Worm (Caenorhabditis elegans) whole organism, late embryonic: ENCODE results near the gene fipr-16.
A peak's percentile ranks its signal among the peaks of the same experiment; 100 is the strongest.

ENCODE experiments used
- C38D4.7 ChIP-seq: fragments of 200-800 bp; sonication (Bioruptor generic); optimal IDR thresholded peaks from 2 replicates; lab custom pipeline; 2018; ENCODE audit warnings: mild to moderate bottlenecking, missing genetic modification characterization, moderate library complexity, missing compliant biosample characterization
- F13H6.1 ChIP-seq: sonication (generic microtip); optimal IDR thresholded peaks from 2 replicates; lab custom pipeline; 2016; ENCODE audit warnings: missing genetic modification characterization, missing compliant biosample characterization
- T23F11.4 ChIP-seq: fragments of 200-800 bp; sonication (Bioruptor generic); optimal IDR thresholded peaks from 2 replicates; lab custom pipeline; 2018; ENCODE audit warnings: mild to moderate bottlenecking, missing genetic modification characterization, missing compliant biosample characterization
- ama-1 ChIP-seq: fragments of 150-350 bp; optimal IDR thresholded peaks from 2 replicates; lab custom pipeline; 2014
- ceh-14 ChIP-seq: sonication (generic microtip); optimal IDR thresholded peaks from 2 replicates; lab custom pipeline; 2016; ENCODE audit warnings: missing genotype, missing genetic modification characterization, missing compliant biosample characterization
- ceh-18 ChIP-seq: sonication (generic microtip); optimal IDR thresholded peaks from 2 replicates; lab custom pipeline; 2016; ENCODE audit warnings: missing genetic modification characterization, missing compliant biosample characterization
- ceh-2 ChIP-seq: sonication (generic microtip); optimal IDR thresholded peaks from 2 replicates; lab custom pipeline; 2016; ENCODE audit warnings: missing genotype, missing genetic modification characterization, missing compliant biosample characterization
- ceh-24 ChIP-seq: sonication (generic microtip); optimal IDR thresholded peaks from 2 replicates; lab custom pipeline; 2016; ENCODE audit warnings: mild to moderate bottlenecking, missing genetic modification characterization, missing compliant biosample characterization
- ceh-30 ChIP-seq: fragments of 150-350 bp; optimal IDR thresholded peaks from 2 replicates; lab custom pipeline; 2014; ENCODE audit warnings: missing biosample characterization, missing genetic modification characterization
- ceh-31 ChIP-seq: sonication (generic microtip); optimal IDR thresholded peaks from 2 replicates; lab custom pipeline; 2016; ENCODE audit warnings: missing genetic modification characterization, missing compliant biosample characterization
- ceh-34 ChIP-seq: sonication (generic microtip); optimal IDR thresholded peaks from 2 replicates; lab custom pipeline; 2016; ENCODE audit warnings: mild to moderate bottlenecking, missing genetic modification characterization, missing compliant biosample characterization
- ceh-45 ChIP-seq: fragments of 200-800 bp; sonication (Bioruptor generic); IDR thresholded peaks from 2 replicates; pipeline ENCODE4 v1.3.6; 2022; ENCODE audit warnings: missing genetic modification reagents, missing genetic modification characterization, missing compliant biosample characterization
- ceh-6 ChIP-seq: fragments of 200-800 bp; sonication (Bioruptor generic); optimal IDR thresholded peaks from 2 replicates; lab custom pipeline; 2018; ENCODE audit warnings: mild to moderate bottlenecking, missing genetic modification characterization, missing compliant biosample characterization
- dmd-4 ChIP-seq: sonication (generic microtip); optimal IDR thresholded peaks from 2 replicates; lab custom pipeline; 2016; ENCODE audit warnings: borderline replicate concordance, missing genetic modification characterization, missing compliant biosample characterization
- elt-2 ChIP-seq: sonication (generic microtip); optimal IDR thresholded peaks from 2 replicates; lab custom pipeline; 2016; ENCODE audit warnings: missing genetic modification reagents, missing genetic modification characterization, missing compliant biosample characterization
- ets-4 ChIP-seq: sonication (generic microtip); optimal IDR thresholded peaks from 2 replicates; lab custom pipeline; 2016; ENCODE audit warnings: missing genetic modification characterization, missing compliant biosample characterization
- fax-1 ChIP-seq: sonication (generic microtip); optimal IDR thresholded peaks from 2 replicates; lab custom pipeline; 2016; ENCODE audit warnings: missing genotype, missing genetic modification characterization, missing compliant biosample characterization
- fkh-10 ChIP-seq: fragments of 150-350 bp; optimal IDR thresholded peaks from 2 replicates; lab custom pipeline; 2014; ENCODE audit warnings: missing biosample characterization, missing genetic modification reagents, missing genetic modification characterization
- hlh-13 ChIP-seq: fragments of 200-800 bp; sonication (Bioruptor generic); optimal IDR thresholded peaks from 2 replicates; lab custom pipeline; 2018; ENCODE audit warnings: mild to moderate bottlenecking, missing genetic modification characterization, missing compliant biosample characterization
- lim-6 ChIP-seq: sonication (generic microtip); optimal IDR thresholded peaks from 2 replicates; lab custom pipeline; 2016; ENCODE audit warnings: missing genetic modification characterization, missing compliant biosample characterization
- lin-11 ChIP-seq: fragments of 200-800 bp; sonication (Bioruptor generic); optimal IDR thresholded peaks from 2 replicates; lab custom pipeline; 2018; ENCODE audit warnings: mild to moderate bottlenecking, missing genetic modification characterization, missing compliant biosample characterization
- nhr-11 ChIP-seq: fragments of 150-350 bp; optimal IDR thresholded peaks from 2 replicates; lab custom pipeline; 2014; ENCODE audit warnings: missing biosample characterization, missing genetic modification characterization
- odd-2 ChIP-seq: sonication (generic microtip); optimal IDR thresholded peaks from 2 replicates; lab custom pipeline; 2017; ENCODE audit warnings: antibody characterized with exemption, mild to moderate bottlenecking, missing genetic modification characterization, missing compliant biosample characterization
- pat-9 ChIP-seq: fragments of 200-800 bp; sonication (Bioruptor generic); optimal IDR thresholded peaks from 2 replicates; lab custom pipeline; 2018; ENCODE audit warnings: mild to moderate bottlenecking, missing genetic modification characterization, moderate library complexity, missing compliant biosample characterization
- pha-2 ChIP-seq: sonication (generic microtip); optimal IDR thresholded peaks from 2 replicates; lab custom pipeline; 2017; ENCODE audit warnings: mild to moderate bottlenecking, missing genetic modification characterization, missing compliant biosample characterization
- pros-1 ChIP-seq: fragments of 150-350 bp; optimal IDR thresholded peaks from 2 replicates; lab custom pipeline; 2014; ENCODE audit warnings: missing biosample characterization, missing genetic modification reagents, missing genetic modification characterization
- rnt-1 ChIP-seq: sonication (generic microtip); optimal IDR thresholded peaks from 2 replicates; lab custom pipeline; 2016; ENCODE audit warnings: missing genetic modification characterization, missing compliant biosample characterization
- sox-2 ChIP-seq: fragments of 200-800 bp; sonication (Bioruptor generic); IDR thresholded peaks from 2 replicates; pipeline ENCODE4 v1.3.6; 2022; ENCODE audit warnings: missing genetic modification reagents, missing genetic modification characterization, missing compliant biosample characterization
- syd-9 ChIP-seq: sonication (generic microtip); optimal IDR thresholded peaks from 2 replicates; lab custom pipeline; 2016; ENCODE audit warnings: mild to moderate bottlenecking, missing genetic modification characterization, moderate library complexity, missing compliant biosample characterization
- tbx-2 ChIP-seq: sonication (generic microtip); optimal IDR thresholded peaks from 2 replicates; lab custom pipeline; 2016; ENCODE audit warnings: missing genetic modification characterization, missing compliant biosample characterization
- unc-55 ChIP-seq: sonication (generic microtip); optimal IDR thresholded peaks from 2 replicates; lab custom pipeline; 2017; ENCODE audit warnings: missing biosample characterization, missing genetic modification reagents, missing genetic modification characterization
- zip-5 ChIP-seq: sonication (generic microtip); optimal IDR thresholded peaks from 2 replicates; lab custom pipeline; 2016; ENCODE audit warnings: missing genetic modification characterization, missing compliant biosample characterization

Gene fipr-16

ce11 chrIII:8580802-8581201 is 10.0 kb downstream of the fipr-16 start, which contains the start of gene doxa-1:
Gene doxa-1, plus strand, starts transcription at chrIII:8581102.
- no peak for TF ChIP-seq ceh-31 (tag; lab: Kevin White, UChicago)
- TF ChIP-seq ceh-14 (tag; lab: Kevin White, UChicago), result no peak
- no peak for TF ChIP-seq ceh-2 (tag; lab: Kevin White, UChicago)
- TF ChIP-seq ama-1, result no peak
- TF ChIP-seq, all 69 proteins: peak for 0

DNA sequence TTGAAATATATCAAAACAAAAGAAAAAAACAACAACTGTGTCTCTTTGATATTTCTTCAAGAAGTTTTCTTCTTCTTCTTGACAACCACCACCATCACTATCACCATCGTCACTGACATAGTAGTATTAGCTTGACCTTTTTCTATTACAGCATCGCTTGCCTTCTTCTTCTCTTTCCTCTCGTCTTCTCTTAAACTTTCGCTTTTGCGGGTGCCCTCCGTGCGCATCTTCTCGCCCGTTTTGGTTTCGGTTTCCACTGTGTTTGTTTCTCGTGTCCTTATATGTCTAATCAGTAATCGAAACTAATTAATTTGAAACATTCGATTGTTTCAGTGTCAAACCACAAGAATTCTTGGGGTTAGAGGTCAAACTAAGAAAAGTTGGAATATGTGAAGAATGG is 11.4 kb downstream of the fipr-16 start:
- TF ChIP-seq ceh-18, result no peak
- TF ChIP-seq T23F11.4 (GFP tag; lab: Kevin White, UChicago), result no peak
- TF ChIP-seq syd-9, result no peak
- TF ChIP-seq ceh-30 (tag; lab: Kevin White, UChicago), result no peak

- TF ChIP-seq F13H6.1 (no peak), ets-4 (no peak), fax-1 (tag; lab: Kevin White, UChicago) (no peak), C38D4.7 (GFP tag; lab: Kevin White, UChicago) (no peak), syd-9 (no peak), ceh-30 (tag; lab: Kevin White, UChicago) (no peak), ceh-6 (no peak), fkh-10 (GFP tag; lab: Kevin White, UChicago) (no peak), ceh-14 (tag; lab: Kevin White, UChicago) (no peak), tbx-2 (no peak), ceh-24 (tag; lab: Kevin White, UChicago) (no peak), pha-2 (no peak), rnt-1 (tag; lab: Kevin White, UChicago) (no peak), sox-2 (GFP tag; lab: Robert Waterston, UW) (no peak), zip-5 (tag; lab: Kevin White, UChicago) (no peak), ceh-34 (no peak), nhr-11 (tag; lab: Kevin White, UChicago) (no peak), lin-11 (no peak), lim-6 (tag; lab: Kevin White, UChicago) (no peak), pros-1 (no peak)
- TF ChIP-seq, all 69 proteins: peak for 0
These were observed 12.4 kb downstream of the fipr-16 start for ce11 chrIII:8578381-8578780.

DNA sequence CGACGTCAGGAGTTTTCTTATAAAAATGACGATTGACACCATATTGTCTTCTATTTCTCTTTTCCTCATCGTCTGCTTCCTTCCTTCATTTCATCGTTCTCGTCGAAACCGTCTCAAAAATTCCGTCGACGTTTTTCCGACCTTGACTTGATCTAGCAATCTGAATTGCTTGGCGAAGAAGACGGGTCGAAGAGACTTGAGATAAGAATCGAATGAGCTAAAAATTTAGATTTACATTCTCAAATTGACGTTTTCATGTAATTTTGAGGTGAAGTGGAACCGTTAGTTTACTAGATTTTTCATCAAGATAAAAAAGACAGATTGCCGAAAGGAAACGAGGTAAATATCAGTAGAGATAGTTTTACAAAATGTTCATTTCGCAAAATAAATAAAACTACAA is 13.2 kb downstream of the fipr-16 start:
- TF ChIP-seq odd-2 (tag; lab: Kevin White, UChicago), result no peak

DNA sequence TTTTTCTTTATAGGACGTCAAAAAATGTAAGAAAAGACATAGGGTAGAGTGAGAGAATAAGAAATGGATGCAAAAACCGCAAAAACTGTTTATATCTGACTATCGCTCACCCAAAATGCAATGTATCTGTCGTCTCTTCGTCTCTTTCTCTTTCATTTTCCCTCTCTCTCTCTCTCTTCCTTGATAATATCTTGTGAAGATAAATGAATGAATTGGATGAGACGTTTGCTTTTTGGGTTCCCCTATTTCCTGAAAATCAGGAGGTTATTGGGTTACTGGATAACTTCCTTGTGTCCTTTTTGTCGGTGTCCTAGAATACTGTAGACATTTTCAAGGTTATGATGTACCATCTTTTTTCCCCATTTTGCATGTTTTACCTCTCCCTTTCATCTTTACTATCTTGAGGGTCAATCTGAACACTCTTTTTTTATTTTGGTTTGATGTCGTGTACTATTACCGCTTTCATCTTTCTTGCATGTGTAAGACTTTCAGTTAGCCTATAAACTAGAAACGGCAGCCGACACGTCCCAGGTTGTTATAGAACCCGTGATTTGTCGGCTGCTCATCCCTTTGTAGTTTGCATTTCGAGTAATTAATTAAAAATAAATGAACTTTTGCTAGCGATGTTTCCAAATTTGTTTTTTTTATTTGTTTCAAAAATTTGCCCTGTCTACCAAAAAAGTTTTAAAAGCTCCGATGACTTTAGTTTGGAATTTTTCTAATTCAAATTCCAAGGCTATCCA is 15.3 kb downstream of the fipr-16 start:
- TF ChIP-seq unc-55 (GFP tag; lab: Kevin White, UChicago), result no peak
- no peak for TF ChIP-seq pat-9 (tag; lab: Kevin White, UChicago)
- no peak for TF ChIP-seq pha-2
- no peak for TF ChIP-seq T23F11.4 (GFP tag; lab: Kevin White, UChicago)
- TF ChIP-seq dmd-4 (tag; lab: Kevin White, UChicago), result no peak
- no peak for TF ChIP-seq ceh-45
- no peak for TF ChIP-seq hlh-13 (GFP tag; lab: Kevin White, UChicago)
- no peak for TF ChIP-seq zip-5 (tag; lab: Kevin White, UChicago)
- TF ChIP-seq rnt-1 (tag; lab: Kevin White, UChicago), result no peak

ce11 chrIII:8574299-8574698 is 16.5 kb downstream of the fipr-16 start:
- TF ChIP-seq ets-4 (no peak), elt-2 (tag; lab: Kevin White, UChicago) (peak; percentile 66)
